Worm (Caenorhabditis elegans) whole organism, L3 larva: ENCODE data around the gene B0252.5.

Experiments
- ceh-28 ChIP-seq: fragments of 150-350 bp; optimal IDR thresholded peaks from 2 replicates; lab custom pipeline; 2014; ENCODE audit warnings: missing biosample characterization, missing genetic modification reagents, missing genetic modification characterization
- egl-27 ChIP-seq: sonication (generic microtip); optimal IDR thresholded peaks from 4 replicates; lab custom pipeline; 2017; ENCODE audit warnings: missing biosample characterization, missing genetic modification reagents, missing genetic modification characterization
- elt-3 ChIP-seq, 3 experiments: fragments of 150-350 bp in 1 of 3; sonication (generic microtip) in 2 of 3; optimal IDR thresholded peaks; 2 replicates in 2 of 3; 4 replicates in 1 of 3; lab custom pipeline; 2014 to 2017; ENCODE audit warnings: missing biosample characterization in 3 of 3, missing genetic modification characterization in 3 of 3
- mdl-1 ChIP-seq: fragments of 150-350 bp; optimal IDR thresholded peaks from 2 replicates; lab custom pipeline; 2014; ENCODE audit warnings: missing biosample characterization, missing genetic modification characterization
- nhr-237 ChIP-seq: fragments of 150-350 bp; optimal IDR thresholded peaks from 2 replicates; lab custom pipeline; 2014; ENCODE audit warnings: missing biosample characterization, missing genetic modification characterization
- nhr-77 ChIP-seq: fragments of 150-350 bp; optimal IDR thresholded peaks from 2 replicates; lab custom pipeline; 2014; ENCODE audit warnings: missing biosample characterization, missing genetic modification characterization
- snpc-4 ChIP-seq: fragments of 150-350 bp; optimal IDR thresholded peaks from 2 replicates; lab custom pipeline; 2014; ENCODE audit warnings: missing biosample characterization, missing genetic modification characterization
- tbx-2 ChIP-seq: sonication (generic microtip); optimal IDR thresholded peaks from 2 replicates; lab custom pipeline; 2016; ENCODE audit warnings: mild to moderate bottlenecking, missing genetic modification characterization, missing compliant biosample characterization

DNA sequence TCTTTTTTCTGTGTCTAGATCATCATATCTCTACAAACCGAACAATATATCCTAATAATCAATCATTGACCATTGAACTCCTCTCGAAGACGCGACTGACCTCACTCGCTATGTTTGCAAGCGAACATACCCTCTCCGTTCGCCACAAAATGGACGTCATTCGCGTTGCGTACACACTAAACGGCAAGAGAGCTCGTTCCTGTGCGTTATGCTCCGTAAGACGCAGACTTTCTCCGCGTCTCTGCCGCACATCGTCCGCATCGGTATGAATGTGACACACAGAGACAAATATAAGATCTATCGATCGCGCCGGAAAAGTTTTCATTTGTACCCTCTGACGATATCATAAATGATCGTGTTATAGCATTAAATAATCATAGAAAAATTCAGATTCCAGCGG lies 7.4 kb upstream of the B0252.5 start:
- TF ChIP-seq tbx-2 (tag; lab: Kevin White, UChicago) = no peak
- no peak for TF ChIP-seq egl-27 (tag; lab: Kevin White, UChicago)
- no peak for TF ChIP-seq nhr-237 (tag; lab: Kevin White, UChicago)
- no peak for TF ChIP-seq mdl-1 (tag; lab: Kevin White, UChicago)
- no peak for TF ChIP-seq snpc-4
- TF ChIP-seq elt-3 (tag; optimal IDR thresholded peaks at IDR 0.05; lab: Kevin White, UChicago) = no peak
- TF ChIP-seq nhr-77 (tag; lab: Kevin White, UChicago) = no peak
- TF ChIP-seq ceh-28 (tag; lab: Kevin White, UChicago) = no peak
